Worm (Caenorhabditis elegans): ENCODE results near the gene cnnm-2.

cnnm-2 gene

ce11 chrX:8838176-8838575 lies 26.3 kb downstream of the cnnm-2 start (continued):
- TF ChIP-seq hmg-1.1 (GFP tag; IDR thresholded peaks at IDR 0.05) (0 out of 2 replicates have a peak, but pooled peaks have one; percentile 34), saeg-2 (GFP tag; IDR thresholded peaks at IDR 0.05) (no peak), nhr-25 (tag; optimal IDR thresholded peaks at IDR 0.05; ENCODE audit: borderline replicate concordance, insufficient read depth) (no peak), dpl-1 (GFP tag; optimal IDR thresholded peaks at IDR 0.05) (peak; percentile 10), F26F4.8 (GFP tag; conservative IDR thresholded peaks at IDR 0.05) (no peak), madf-5 (GFP tag; IDR thresholded peaks at IDR 0.05) (no peak), unc-39 (tag; optimal IDR thresholded peaks at IDR 0.05) (no peak), mxl-3 (GFP tag; optimal IDR thresholded peaks at IDR 0.05) (peak; percentile 3), lin-38 (GFP tag; IDR thresholded peaks at IDR 0.05) (peak; percentile 66; the same call in 1 of the 2 replicates), nhr-42 (GFP tag; IDR thresholded peaks at IDR 0.05) (no peak), ces-1 (GFP tag; optimal IDR thresholded peaks at IDR 0.05) (no peak), unc-62 (GFP tag; optimal IDR thresholded peaks at IDR 0.05 in 1 of 2) (no peak), unc-62 (tag; optimal IDR thresholded peaks at IDR 0.05) (no peak), pha-4 (GFP tag; IDR thresholded peaks at IDR 0.05) (peak; percentile 79; the same call in 1 of the 2 replicates), pha-4 (tag; optimal IDR thresholded peaks at IDR 0.05) (no peak), daf-8 (GFP tag; IDR thresholded peaks at IDR 0.05) (no peak), D1046.2 (GFP tag; IDR thresholded peaks at IDR 0.05) (no peak), set-16 (GFP tag; IDR thresholded peaks at IDR 0.05) (no peak), aly-2 (tag; optimal IDR thresholded peaks at IDR 0.05) (no peak), mep-1 (tag; optimal IDR thresholded peaks at IDR 0.05) (no peak), tag-97 (GFP tag; IDR thresholded peaks at IDR 0.05) (no peak), hlh-11 (tag; optimal IDR thresholded peaks at IDR 0.05) (no peak)

- TF ChIP-seq lim-7 (GFP tag; IDR thresholded peaks at IDR 0.05) (no peak), cey-2 (tag; optimal IDR thresholded peaks at IDR 0.05; ENCODE audit: borderline replicate concordance, insufficient read depth) (no peak), arid-1 (GFP tag; conservative IDR thresholded peaks at IDR 0.05) (no peak), nhr-102 (tag; optimal IDR thresholded peaks at IDR 0.05) (no peak), ceh-32 (tag; optimal IDR thresholded peaks at IDR 0.05; ENCODE audit: poor library complexity) (no peak), nhr-48 (tag; optimal IDR thresholded peaks at IDR 0.05) (no peak), ceh-28 (tag; optimal IDR thresholded peaks at IDR 0.05) (no peak), lin-39 (tag; optimal IDR thresholded peaks at IDR 0.05) (no peak), zag-1 (tag; optimal IDR thresholded peaks at IDR 0.05) (no peak), nhr-11 (tag; optimal IDR thresholded peaks at IDR 0.05) (no peak)
These were observed 32.1 kb downstream of the cnnm-2 start, which contains the start of gene ubc-23 for ce11 chrX:8843988-8844387. Gene ubc-23, plus strand, starts transcription at chrX:8844288.

ce11 chrX:8846447-8847237 lies 34.7 kb downstream of the cnnm-2 start, which contains the start of gene C28G1.10:
Gene C28G1.10, plus strand, starts transcription at chrX:8847122.
- TF ChIP-seq dmd-9 (GFP tag; IDR thresholded peaks at IDR 0.05) (0 out of 2 replicates have a peak, but pooled peaks have one; percentile 34), T20F7.1 (GFP tag; optimal IDR thresholded peaks at IDR 0.05) (no peak), lin-38 (GFP tag; IDR thresholded peaks at IDR 0.05) (peak; percentile 63), jun-1 (tag; optimal IDR thresholded peaks at IDR 0.05) (no peak), aly-2 (tag; optimal IDR thresholded peaks at IDR 0.05) (no peak), dve-1 (tag; optimal IDR thresholded peaks at IDR 0.05; ENCODE audit: insufficient read depth) (peak; percentile 62), hlh-11 (tag; optimal IDR thresholded peaks at IDR 0.05) (no peak), hif-1 (tag; optimal IDR thresholded peaks at IDR 0.05) (no peak), dpl-1 (GFP tag; optimal IDR thresholded peaks at IDR 0.05) (peak; percentile 3), daf-12 (tag; optimal IDR thresholded peaks at IDR 0.05) (no peak), unc-39 (tag; optimal IDR thresholded peaks at IDR 0.05) (no peak), nhr-76 (tag; optimal IDR thresholded peaks at IDR 0.05) (no peak), fkh-10 (GFP tag; optimal IDR thresholded peaks at IDR 0.05) (no peak), unc-130 (GFP tag; optimal IDR thresholded peaks at IDR 0.05) (no peak), madf-9 (GFP tag; conservative IDR thresholded peaks at IDR 0.05) (peak; percentile 73; the same call in 1 of the 2 replicates), nhr-6 (tag; optimal IDR thresholded peaks at IDR 0.05) (no peak), nhr-11 (tag; optimal IDR thresholded peaks at IDR 0.05) (no peak), T26A8.4 (GFP tag; IDR thresholded peaks at IDR 0.05) (peak; percentile 81), nhr-48 (tag; optimal IDR thresholded peaks at IDR 0.05) (peak; percentile 48), Y105C5A.15 (GFP tag; IDR thresholded peaks at IDR 0.05) (peak; percentile 73), F49E8.2 (tag; optimal IDR thresholded peaks at IDR 0.05; ENCODE audit: borderline replicate concordance) (peak; percentile 11), zfp-2 (tag; optimal IDR thresholded peaks at IDR 0.05) (no peak)

Data from whole organism, L4 larva.